Worm (Caenorhabditis elegans) whole organism, early embryonic: ENCODE data around the gene W08F4.5.
"Not testable (repeated sequence)": the region's sequence is repeated elsewhere in the genome, so short reads cannot be mapped to it uniquely, and the experiment has no call there.

ENCODE experiments used
- F13C5.2 ChIP-seq: sonication (generic microtip); optimal IDR thresholded peaks from 2 replicates; lab custom pipeline; 2017; ENCODE audit warnings: mild to moderate bottlenecking, missing genetic modification characterization, inconsistent platforms, missing compliant biosample characterization
- ama-1 ChIP-seq: fragments of 150-350 bp; optimal IDR thresholded peaks from 2 replicates; lab custom pipeline; 2014
- ceh-13 ChIP-seq: fragments of 200-800 bp; sonication (Bioruptor generic); optimal IDR thresholded peaks from 2 replicates; lab custom pipeline; 2018; ENCODE audit warnings: mild to moderate bottlenecking, missing genetic modification characterization, missing compliant biosample characterization
- ets-7 ChIP-seq: sonication (generic microtip); optimal IDR thresholded peaks from 2 replicates; lab custom pipeline; 2016; ENCODE audit warnings: missing genotype, missing genetic modification characterization, missing compliant biosample characterization
- flt-1 ChIP-seq: fragments of 200-800 bp; sonication (Bioruptor generic); IDR thresholded peaks from 2 replicates; pipeline ENCODE4 v1.3.6; 2022; ENCODE audit warnings: missing genetic modification characterization, missing compliant biosample characterization
- hmg-4 ChIP-seq: fragments of 200-800 bp; sonication (Bioruptor generic); optimal IDR thresholded peaks from 2 replicates; lab custom pipeline; 2018; ENCODE audit warnings: mild to moderate bottlenecking, missing genetic modification characterization, missing compliant biosample characterization
- pes-1 ChIP-seq: fragments of 200-800 bp; sonication (Bioruptor generic); IDR thresholded peaks from 2 replicates; pipeline ENCODE4 v1.3.6; 2022; ENCODE audit warnings: missing genetic modification reagents, missing genetic modification characterization, missing compliant biosample characterization
- scrt-1 ChIP-seq: fragments of 200-800 bp; sonication (Bioruptor generic); IDR thresholded peaks from 2 replicates; pipeline ENCODE4 v1.3.6; 2022; ENCODE audit warnings: missing genetic modification characterization, missing compliant biosample characterization
- tbx-11 ChIP-seq: fragments of 200-800 bp; sonication (Bioruptor generic); IDR thresholded peaks from 2 replicates; pipeline ENCODE4 v1.3.6; 2022; ENCODE audit warnings: missing genetic modification characterization, missing compliant biosample characterization
- tbx-37 ChIP-seq: fragments of 200-800 bp; sonication (Bioruptor generic); conservative IDR thresholded peaks from 2 replicates; pipeline ENCODE4 v1.3.6; 2022; ENCODE audit warnings: missing genetic modification reagents, missing genetic modification characterization, missing compliant biosample characterization
- tra-4 ChIP-seq: sonication (generic microtip); optimal IDR thresholded peaks from 2 replicates; lab custom pipeline; 2017; ENCODE audit warnings: missing genetic modification characterization, missing compliant biosample characterization

DNA sequence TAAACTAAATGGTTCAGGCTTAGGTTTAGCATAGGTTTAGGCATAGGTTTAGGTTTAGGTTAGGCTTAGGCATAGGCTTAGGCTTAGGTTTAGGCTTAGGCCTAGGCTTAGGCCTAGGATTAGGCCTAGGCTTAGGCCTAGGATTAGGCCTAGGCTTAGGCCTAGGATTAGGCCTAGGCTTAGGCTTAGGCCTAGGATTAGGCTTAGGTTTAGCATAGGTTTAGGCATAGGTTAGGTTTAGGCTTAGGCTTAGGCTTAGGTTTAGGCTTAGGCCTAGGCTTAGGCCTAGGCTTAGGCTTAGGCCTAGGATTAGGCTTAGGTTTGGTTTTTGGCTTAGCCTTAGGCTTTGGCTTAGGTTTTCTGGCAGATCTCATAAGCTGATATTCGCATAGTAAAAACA, 4.9 kb upstream of the W08F4.5 start:
- TF ChIP-seq tbx-37; tra-4; ama-1 (lab: Kevin White, UChicago); ets-7 (tag; lab: Kevin White, UChicago); F13C5.2; hmg-4 (GFP tag; lab: Kevin White, UChicago); ceh-13 (GFP tag; lab: Kevin White, UChicago); tbx-11 (GFP tag; lab: Robert Waterston, UW); scrt-1 (GFP tag; lab: Robert Waterston, UW); flt-1: not testable (repeated sequence)
- TF ChIP-seq pes-1 = peak; percentile 37; the same call in 1 of the 2 replicates
